Fruit fly (Drosophila melanogaster): ENCODE measurements around the gene Mrp5.

Mrp5 gene

DNA sequence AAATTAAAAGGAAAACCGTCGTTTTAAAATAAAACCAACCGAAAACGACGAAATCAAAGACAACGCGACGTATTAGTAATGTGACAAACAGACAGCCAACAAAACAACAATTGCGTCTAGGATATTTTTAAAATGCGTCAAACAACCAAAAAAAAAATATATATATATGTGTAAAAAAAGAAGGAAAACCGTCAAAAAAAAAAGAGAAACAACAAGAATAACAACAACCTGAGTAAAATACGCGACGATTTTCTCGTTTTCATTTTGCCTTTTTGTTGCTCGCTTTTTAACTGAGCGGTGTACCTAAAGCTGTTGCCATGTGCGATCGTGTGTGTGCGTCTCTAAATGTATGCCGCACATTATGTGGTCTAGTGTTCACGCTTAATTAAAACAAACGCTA lies 41.9 kb downstream of the Mrp5 start:
- no peak for TF ChIP-seq Eip75B (GFP tag; optimal IDR thresholded peaks at IDR 0.05)
- no peak for TF ChIP-seq Hr39 (GFP tag; optimal IDR thresholded peaks at IDR 0.05)
- TF ChIP-seq Eip93F (GFP tag; optimal IDR thresholded peaks at IDR 0.05), result no peak
- no peak for TF ChIP-seq CG4318 (GFP tag; optimal IDR thresholded peaks at IDR 0.05)
- TF ChIP-seq topi (GFP tag; optimal IDR thresholded peaks at IDR 0.05), result no peak
- TF ChIP-seq CG32006 (GFP tag; optimal IDR thresholded peaks at IDR 0.05), result no peak
- TF ChIP-seq Lpt (GFP tag; optimal IDR thresholded peaks at IDR 0.05), result peak; percentile 21
- peak; percentile 71 for TF ChIP-seq CG15336 (GFP tag; IDR thresholded peaks at IDR 0.05)
- TF ChIP-seq lz (GFP tag; optimal IDR thresholded peaks at IDR 0.05), result no peak
- no peak for TF ChIP-seq Sox102F (GFP tag; optimal IDR thresholded peaks at IDR 0.05)
- no peak for TF ChIP-seq CG3919 (GFP tag; optimal IDR thresholded peaks at IDR 0.05)
- TF ChIP-seq salr (GFP tag; optimal IDR thresholded peaks at IDR 0.05), result no peak
- TF ChIP-seq eg (GFP tag; IDR thresholded peaks at IDR 0.05), result peak; percentile 86
- no peak for TF ChIP-seq dac (GFP tag; optimal IDR thresholded peaks at IDR 0.05)
- TF ChIP-seq CG10669 (GFP tag; optimal IDR thresholded peaks at IDR 0.05), result no peak
- no peak for TF ChIP-seq CG6854 (GFP tag; optimal IDR thresholded peaks at IDR 0.05)
- no peak for TF ChIP-seq CG8319 (GFP tag; optimal IDR thresholded peaks at IDR 0.05)
- no peak for TF ChIP-seq vri (GFP tag; optimal IDR thresholded peaks at IDR 0.05)
- TF ChIP-seq CG6163 (GFP tag; IDR thresholded peaks at IDR 0.05), result 0 out of 3 replicates have a peak, but pooled peaks have one; percentile 24
- TF ChIP-seq pdm3 (GFP tag; optimal IDR thresholded peaks at IDR 0.05), result no peak
- no peak for TF ChIP-seq acj6 (GFP tag; optimal IDR thresholded peaks at IDR 0.05)
- TF ChIP-seq Hr4 (GFP tag; optimal IDR thresholded peaks at IDR 0.05), result peak; percentile 7
- TF ChIP-seq CG11902 (GFP tag; optimal IDR thresholded peaks at IDR 0.05), result no peak
- no peak for TF ChIP-seq ss (GFP tag; optimal IDR thresholded peaks at IDR 0.05)
- TF ChIP-seq CG8119 (GFP tag; IDR thresholded peaks at IDR 0.05), result peak; percentile 61
- no peak for TF ChIP-seq CG8632 (GFP tag; optimal IDR thresholded peaks at IDR 0.05)
- no peak for TF ChIP-seq CG3032 (tag; optimal IDR thresholded peaks at IDR 0.05)
- TF ChIP-seq Smox (GFP tag; optimal IDR thresholded peaks at IDR 0.05), result no peak
- no peak for TF ChIP-seq CG31627 (GFP tag; optimal IDR thresholded peaks at IDR 0.05)
- TF ChIP-seq CG1621 (tag; optimal IDR thresholded peaks at IDR 0.05), result no peak
- no peak for TF ChIP-seq net (GFP tag; optimal IDR thresholded peaks at IDR 0.05)
- TF ChIP-seq CG6792 (GFP tag; optimal IDR thresholded peaks at IDR 0.05), result no peak
- TF ChIP-seq Ets96B (tag; optimal IDR thresholded peaks at IDR 0.05), result no peak
- no peak for TF ChIP-seq CG11762 (GFP tag; optimal IDR thresholded peaks at IDR 0.05; ENCODE audit: insufficient read depth)
- no peak for TF ChIP-seq esn (GFP tag; optimal IDR thresholded peaks at IDR 0.05)
- no peak for TF ChIP-seq CG16779 (tag; optimal IDR thresholded peaks at IDR 0.05)
- TF ChIP-seq fkh (GFP tag; optimal IDR thresholded peaks at IDR 0.05), result no peak
- TF ChIP-seq Sox15 (GFP tag; optimal IDR thresholded peaks at IDR 0.05), result no peak
- no peak for TF ChIP-seq Blimp-1 (GFP tag; optimal IDR thresholded peaks at IDR 0.05)
- TF ChIP-seq svp (GFP tag), result no peak
- no peak for TF ChIP-seq spab (GFP tag; optimal IDR thresholded peaks at IDR 0.05)
- no peak for TF ChIP-seq CG9139 (GFP tag; optimal IDR thresholded peaks at IDR 0.05)
- TF ChIP-seq Gug (GFP tag; IDR thresholded peaks at IDR 0.05), result no peak
- TF ChIP-seq Ets21C (GFP tag; optimal IDR thresholded peaks at IDR 0.05), result no peak
- no peak for TF ChIP-seq Sox14 (GFP tag; optimal IDR thresholded peaks at IDR 0.05)
- TF ChIP-seq Eip78C (GFP tag), result no peak
- TF ChIP-seq fd59A (GFP tag; optimal IDR thresholded peaks at IDR 0.05), result no peak
- TF ChIP-seq Hr38 (GFP tag; optimal IDR thresholded peaks at IDR 0.05), result no peak
- no peak for TF ChIP-seq Met (GFP tag; optimal IDR thresholded peaks at IDR 0.05)
- TF ChIP-seq CG6276 (GFP tag; optimal IDR thresholded peaks at IDR 0.05), result peak; percentile 82
- TF ChIP-seq OdsH (GFP tag; optimal IDR thresholded peaks at IDR 0.05), result no peak
- TF ChIP-seq dsx (GFP tag; optimal IDR thresholded peaks at IDR 0.05; ENCODE audit: poor library complexity, severe bottlenecking), result no peak
- no peak for TF ChIP-seq CG6808 (GFP tag; optimal IDR thresholded peaks at IDR 0.05)
